Fruit fly (Drosophila melanogaster): ENCODE measurements around the gene CG42570.

CG42570 gene

dm6 chr3L:15678284-15678683 is 39.3 kb upstream of the CG42570 start:
- no peak for TF ChIP-seq Mio (GFP tag; optimal IDR thresholded peaks at IDR 0.05)

dm6 chr3L:15679420-15679819 is 38.2 kb upstream of the CG42570 start, which contains the start of gene CG7304:
CG7304 (plus strand) TSS chr3L:15679720.
- TF ChIP-seq Myc (optimal IDR thresholded peaks at IDR 0.05) (no peak), pan (optimal IDR thresholded peaks at IDR 0.05) (no peak), lola (GFP tag; optimal IDR thresholded peaks at IDR 0.05) (no peak), CG9705 (GFP tag; optimal IDR thresholded peaks at IDR 0.05) (no peak)

- TF ChIP-seq CG32264 (GFP tag; optimal IDR thresholded peaks at IDR 0.05), result no peak
- no peak for TF ChIP-seq dmrt93B (GFP tag; optimal IDR thresholded peaks at IDR 0.05)
- TF ChIP-seq Abd-B (GFP tag; optimal IDR thresholded peaks at IDR 0.05), result no peak
- TF ChIP-seq dl (GFP tag; optimal IDR thresholded peaks at IDR 0.05; ENCODE audit: insufficient read depth in 1 of 2, partially characterized antibody in 2 of 2), result no peak
- no peak for TF ChIP-seq brk (GFP tag; optimal IDR thresholded peaks at IDR 0.05)
- TF ChIP-seq Hr78 (GFP tag; optimal IDR thresholded peaks at IDR 0.05), result no peak
- TF ChIP-seq Hnf4 (GFP tag; optimal IDR thresholded peaks at IDR 0.05), result no peak
- no peak for TF ChIP-seq Mio (GFP tag; optimal IDR thresholded peaks at IDR 0.05)
- TF ChIP-seq sv (GFP tag; optimal IDR thresholded peaks at IDR 0.05), result no peak
- no peak for TF ChIP-seq Myc (optimal IDR thresholded peaks at IDR 0.05)
- no peak for TF ChIP-seq rgr (GFP tag; optimal IDR thresholded peaks at IDR 0.05)
- TF ChIP-seq CG9705 (GFP tag; optimal IDR thresholded peaks at IDR 0.05), result no peak
- TF ChIP-seq Dfd (GFP tag; optimal IDR thresholded peaks at IDR 0.05), result no peak
- no peak for TF ChIP-seq h (GFP tag; optimal IDR thresholded peaks at IDR 0.05)
- no peak for TF ChIP-seq Sp1 (GFP tag; optimal IDR thresholded peaks at IDR 0.05)
Measured at dm6 chr3L:15683345-15683922, 34.2 kb upstream of the CG42570 start, which contains the start of the genes CG7579 and Pgant8. CG7579 (minus strand) TSS chr3L:15683445. Pgant8 (plus strand) TSS chr3L:15683872.

- TF ChIP-seq dl (GFP tag; optimal IDR thresholded peaks at IDR 0.05; ENCODE audit: insufficient read depth in 1 of 2, partially characterized antibody in 2 of 2) (peak in 1 of 2 experiments; percentile 59), foxo (GFP tag; optimal IDR thresholded peaks at IDR 0.05) (no peak), Dif (GFP tag; optimal IDR thresholded peaks at IDR 0.05; ENCODE audit: partially characterized antibody) (peak; percentile 43), Vsx2 (GFP tag; optimal IDR thresholded peaks at IDR 0.05; ENCODE audit: partially characterized antibody) (peak; percentile 43)
Measured at dm6 chr3L:15684017-15684416, 33.6 kb upstream of the CG42570 start.

- TF ChIP-seq foxo (GFP tag; optimal IDR thresholded peaks at IDR 0.05), result no peak
- TF ChIP-seq Dfd (GFP tag; optimal IDR thresholded peaks at IDR 0.05), result no peak
- no peak for TF ChIP-seq CG32264 (GFP tag; optimal IDR thresholded peaks at IDR 0.05)
- TF ChIP-seq jim (GFP tag; optimal IDR thresholded peaks at IDR 0.05), result no peak
- TF ChIP-seq Abd-B (GFP tag; optimal IDR thresholded peaks at IDR 0.05), result no peak
- TF ChIP-seq Hnf4 (GFP tag; optimal IDR thresholded peaks at IDR 0.05), result no peak
- TF ChIP-seq Vsx2 (GFP tag; optimal IDR thresholded peaks at IDR 0.05; ENCODE audit: partially characterized antibody), result no peak
- TF ChIP-seq Sp1 (GFP tag; optimal IDR thresholded peaks at IDR 0.05), result no peak
- no peak for TF ChIP-seq woc (GFP tag; optimal IDR thresholded peaks at IDR 0.05)
- TF ChIP-seq Rel (GFP tag; optimal IDR thresholded peaks at IDR 0.05), result no peak
- TF ChIP-seq Rel (tag; optimal IDR thresholded peaks at IDR 0.05), result no peak
- TF ChIP-seq psq (GFP tag; optimal IDR thresholded peaks at IDR 0.05), result no peak
- TF ChIP-seq h (GFP tag; optimal IDR thresholded peaks at IDR 0.05), result no peak
- TF ChIP-seq dmrt93B (GFP tag; optimal IDR thresholded peaks at IDR 0.05), result no peak
- no peak for TF ChIP-seq dl (GFP tag; optimal IDR thresholded peaks at IDR 0.05; ENCODE audit: insufficient read depth in 1 of 2, partially characterized antibody in 2 of 2)
- TF ChIP-seq Hr83 (GFP tag; optimal IDR thresholded peaks at IDR 0.05; ENCODE audit: poor library complexity, severe bottlenecking), result no peak
Measured at dm6 chr3L:15687802-15688201, 29.8 kb upstream of the CG42570 start, which contains the start of gene CG34452. CG34452 (minus strand) TSS chr3L:15687902.

- no peak for TF ChIP-seq dsf (GFP tag; optimal IDR thresholded peaks at IDR 0.05; ENCODE audit: borderline replicate concordance)
- no peak for TF ChIP-seq OdsH (GFP tag; optimal IDR thresholded peaks at IDR 0.05)
- no peak for TF ChIP-seq sage (GFP tag; optimal IDR thresholded peaks at IDR 0.05)
- no peak for TF ChIP-seq CG9705 (GFP tag; optimal IDR thresholded peaks at IDR 0.05)
- TF ChIP-seq GATAd (GFP tag; optimal IDR thresholded peaks at IDR 0.05), result no peak
- no peak for TF ChIP-seq dl (GFP tag; optimal IDR thresholded peaks at IDR 0.05; ENCODE audit: insufficient read depth in 1 of 2, partially characterized antibody in 2 of 2)
- no peak for TF ChIP-seq brk (GFP tag; optimal IDR thresholded peaks at IDR 0.05)
- no peak for TF ChIP-seq tai (GFP tag; optimal IDR thresholded peaks at IDR 0.05)
- no peak for TF ChIP-seq rgr (GFP tag; optimal IDR thresholded peaks at IDR 0.05)
- TF ChIP-seq CG32264 (GFP tag; optimal IDR thresholded peaks at IDR 0.05), result no peak
Measured at dm6 chr3L:15689518-15689917, 28.1 kb upstream of the CG42570 start.
